Worm (Caenorhabditis elegans) whole organism, L4 larva: ENCODE measurements around the gene K06B4.15.

Source experiments
- dpl-1 ChIP-seq: fragments of 150-350 bp; optimal IDR thresholded peaks from 2 replicates; lab custom pipeline; 2014; ENCODE audit warnings: missing biosample characterization, missing genetic modification reagents, missing genetic modification characterization
- mep-1 ChIP-seq: fragments of 150-350 bp; sonication (generic microtip); optimal IDR thresholded peaks from 3 replicates; lab custom pipeline; 2014; ENCODE audit warnings: missing biosample characterization, missing genetic modification characterization
- ztf-11 ChIP-seq: fragments of 150-350 bp; optimal IDR thresholded peaks from 2 replicates; lab custom pipeline; 2014; ENCODE audit warnings: missing biosample characterization, missing genetic modification characterization

DNA sequence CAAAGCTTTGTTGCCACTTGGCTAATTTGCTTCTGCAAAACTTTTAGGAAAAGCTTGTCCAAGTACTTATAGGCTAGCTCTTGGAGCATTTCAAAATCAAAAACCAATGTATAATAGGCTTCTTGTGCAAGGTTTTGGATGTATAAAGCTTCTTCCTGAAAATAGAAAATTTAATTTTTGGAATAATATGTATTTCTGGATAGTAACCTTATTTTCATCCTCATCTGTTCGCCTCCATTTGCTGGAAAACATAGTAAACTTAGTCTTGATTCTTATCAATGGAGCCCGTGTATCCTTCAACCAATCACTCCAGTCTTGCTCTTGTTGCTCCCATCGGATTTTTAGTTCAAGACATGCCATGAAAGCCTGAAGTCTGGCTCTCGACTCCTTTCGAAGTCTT is 46.4 kb downstream of the K06B4.15 start, which contains the start of gene Y6E2A.4:
- TF ChIP-seq mep-1 (tag; lab: Kevin White, UChicago) (no peak), dpl-1 (GFP tag; lab: Kevin White, UChicago) (no peak), ztf-11 (tag; lab: Kevin White, UChicago) (no peak)
